Fruit fly (Drosophila melanogaster): ENCODE measurements around the gene ApepP.

ApepP gene

dm6 chr2L:16859566-16859965, 50.7 kb downstream of the ApepP start:
- TF ChIP-seq foxo (GFP tag; optimal IDR thresholded peaks at IDR 0.05) (no peak), Myc (optimal IDR thresholded peaks at IDR 0.05) (peak; percentile 39)

DNA sequence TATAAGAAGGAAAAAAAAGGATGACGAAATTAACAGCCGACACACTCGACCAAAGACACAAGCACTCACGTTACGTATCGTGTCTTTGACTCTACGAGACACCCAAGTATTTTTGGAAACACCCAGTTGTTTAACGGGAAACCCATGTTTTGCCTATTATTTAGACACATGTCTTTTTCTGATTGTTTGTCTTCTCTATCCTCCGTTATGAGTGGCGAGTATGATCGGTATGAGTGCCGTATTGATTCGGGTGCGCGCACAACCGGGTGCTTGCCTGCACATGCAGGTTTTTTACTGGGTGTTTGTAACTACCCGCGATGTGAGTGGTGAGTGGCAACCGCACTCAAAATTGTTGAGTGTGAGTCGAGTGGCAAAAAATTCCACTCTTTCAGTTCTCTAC, 51.1 kb downstream of the ApepP start:
- TF ChIP-seq Hr83 (GFP tag; optimal IDR thresholded peaks at IDR 0.05; ENCODE audit: poor library complexity, severe bottlenecking) (no peak), Dif (GFP tag; optimal IDR thresholded peaks at IDR 0.05; ENCODE audit: partially characterized antibody) (no peak), woc (GFP tag; optimal IDR thresholded peaks at IDR 0.05) (no peak), sv (GFP tag; optimal IDR thresholded peaks at IDR 0.05) (no peak), br (GFP tag; optimal IDR thresholded peaks at IDR 0.05) (no peak), CG32264 (GFP tag; optimal IDR thresholded peaks at IDR 0.05) (no peak), pan (optimal IDR thresholded peaks at IDR 0.05) (no peak), Sp1 (GFP tag; optimal IDR thresholded peaks at IDR 0.05) (no peak), OdsH (GFP tag; optimal IDR thresholded peaks at IDR 0.05) (no peak), lola (GFP tag; optimal IDR thresholded peaks at IDR 0.05) (no peak)

- TF ChIP-seq CrebA (GFP tag; optimal IDR thresholded peaks at IDR 0.05; ENCODE audit: borderline replicate concordance): peak; percentile 14
- TF ChIP-seq tai (GFP tag; optimal IDR thresholded peaks at IDR 0.05): no peak
- TF ChIP-seq pan (optimal IDR thresholded peaks at IDR 0.05): no peak
- no peak for TF ChIP-seq Sp1 (GFP tag; optimal IDR thresholded peaks at IDR 0.05)
Observed at dm6 chr2L:16858466-16859007, 51.7 kb downstream of the ApepP start, which contains the start of gene CG31809. CG31809 (minus strand) TSS chr2L:16858714.
